Fruit fly (Drosophila melanogaster): ENCODE results near the gene mRpS22.

mRpS22 gene

DNA sequence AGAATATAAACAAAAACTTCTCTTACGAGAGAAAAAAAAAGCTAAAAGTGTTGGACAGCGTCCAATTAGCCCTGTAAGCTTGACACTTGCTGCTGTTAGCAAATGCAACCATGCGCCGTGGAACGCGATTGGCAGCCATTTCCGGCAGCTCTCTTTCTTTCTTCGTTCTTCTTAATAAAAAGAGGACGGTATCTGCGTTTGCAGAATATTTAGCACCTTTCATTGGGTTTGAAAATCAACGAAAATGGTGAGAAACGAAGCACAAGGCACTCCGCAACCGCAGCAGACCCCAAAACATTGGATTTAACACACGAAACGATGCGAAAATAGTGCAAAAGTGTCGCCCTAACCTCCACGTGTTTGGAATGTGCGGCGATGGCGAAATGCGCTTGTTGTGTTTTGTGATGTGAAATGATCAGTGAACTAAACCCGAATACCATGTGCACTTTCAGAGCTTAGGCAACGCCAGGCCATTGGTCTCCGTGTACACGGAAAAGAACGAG, 6.0 kb downstream of the mRpS22 start, which contains the start of gene RpL4 (continued):
- TF ChIP-seq run (tag; optimal IDR thresholded peaks at IDR 0.05), result peak; percentile 33
- peak; percentile 85 for TF ChIP-seq mirr (GFP tag; optimal IDR thresholded peaks at IDR 0.05)
- TF ChIP-seq shn (GFP tag; optimal IDR thresholded peaks at IDR 0.05), result peak; percentile 77
- TF ChIP-seq CG3163 (GFP tag; optimal IDR thresholded peaks at IDR 0.05), result peak; percentile 60
- TF ChIP-seq Dref (GFP tag; IDR thresholded peaks at IDR 0.05), result peak; percentile 41; the same call in 1 of the 2 replicates
- TF ChIP-seq CG10543 (GFP tag; optimal IDR thresholded peaks at IDR 0.05), result peak; percentile 93
- TF ChIP-seq CG9817 (tag; optimal IDR thresholded peaks at IDR 0.05), result peak; percentile 72
- peak; percentile 44 for TF ChIP-seq oc (tag; optimal IDR thresholded peaks at IDR 0.05)
- no peak for TF ChIP-seq CG2199 (GFP tag; IDR thresholded peaks at IDR 0.05)
- peak; percentile 56 for TF ChIP-seq CG17186 (GFP tag; optimal IDR thresholded peaks at IDR 0.05)
- TF ChIP-seq Bdp1 (GFP tag; optimal IDR thresholded peaks at IDR 0.05), result peak; percentile 66
- TF ChIP-seq chn (GFP tag; optimal IDR thresholded peaks at IDR 0.05), result peak; percentile 68
- peak; percentile 68 for TF ChIP-seq CG3065 (GFP tag; optimal IDR thresholded peaks at IDR 0.05)
- TF ChIP-seq row (GFP tag; IDR thresholded peaks at IDR 0.05), result peak; percentile 73
- peak; percentile 74; the same call in 2 of the 3 replicates for TF ChIP-seq ase (GFP tag; IDR thresholded peaks at IDR 0.05)
- TF ChIP-seq sqz (GFP tag; optimal IDR thresholded peaks at IDR 0.05), result peak; percentile 90
- peak; percentile 82 for TF ChIP-seq gro (GFP tag; optimal IDR thresholded peaks at IDR 0.05)
- peak; percentile 90 for TF ChIP-seq CG3281 (GFP tag; optimal IDR thresholded peaks at IDR 0.05)
- peak; percentile 86 for TF ChIP-seq CG7271 (tag; optimal IDR thresholded peaks at IDR 0.05)
- no peak for TF ChIP-seq Dll (GFP tag; IDR thresholded peaks at IDR 0.05; ENCODE audit: partially characterized antibody)
- TF ChIP-seq CG12219 (GFP tag; optimal IDR thresholded peaks at IDR 0.05), result peak; percentile 78
- peak; percentile 95 for TF ChIP-seq CG7987 (GFP tag; optimal IDR thresholded peaks at IDR 0.05)
- peak; percentile 49 for TF ChIP-seq CG10147 (GFP tag; optimal IDR thresholded peaks at IDR 0.05)
- peak; percentile 65 for TF ChIP-seq CG1792 (GFP tag; optimal IDR thresholded peaks at IDR 0.05)
- no peak for TF ChIP-seq jing (GFP tag; optimal IDR thresholded peaks at IDR 0.05)
- TF ChIP-seq da (GFP tag; optimal IDR thresholded peaks at IDR 0.05), result peak; percentile 40
- TF ChIP-seq CG7357 (GFP tag; IDR thresholded peaks at IDR 0.05), result no peak
- TF ChIP-seq HmgZ (tag; optimal IDR thresholded peaks at IDR 0.05), result peak; percentile 65
- peak; percentile 67 for TF ChIP-seq CG7372 (GFP tag; IDR thresholded peaks at IDR 0.05)
- TF ChIP-seq CG1233 (GFP tag; optimal IDR thresholded peaks at IDR 0.05), result peak; percentile 92
- peak; percentile 89 for TF ChIP-seq Lhr (GFP tag; optimal IDR thresholded peaks at IDR 0.05)
- TF ChIP-seq al (GFP tag; IDR thresholded peaks at IDR 0.05), result peak; percentile 61
- TF ChIP-seq nerfin-2 (GFP tag; IDR thresholded peaks at IDR 0.05; ENCODE audit: partially characterized antibody), result no peak
- TF ChIP-seq CG18011 (GFP tag; optimal IDR thresholded peaks at IDR 0.05), result peak; percentile 81
- TF ChIP-seq ttk (GFP tag; IDR thresholded peaks at IDR 0.05), result peak; percentile 70; the same call in 1 of the 2 replicates
- peak; percentile 84 for TF ChIP-seq ac (GFP tag; optimal IDR thresholded peaks at IDR 0.05)
- peak; percentile 78 for TF ChIP-seq az2 (GFP tag; optimal IDR thresholded peaks at IDR 0.05)
- no peak for TF ChIP-seq kay (GFP tag; optimal IDR thresholded peaks at IDR 0.05)
- TF ChIP-seq crp (GFP tag; optimal IDR thresholded peaks at IDR 0.05), result peak in 1 of 2 experiments; percentile 49
- TF ChIP-seq Myb (GFP tag; optimal IDR thresholded peaks at IDR 0.05), result peak; percentile 43
- TF ChIP-seq CG8359 (GFP tag; optimal IDR thresholded peaks at IDR 0.05; ENCODE audit: borderline replicate concordance), result peak; percentile 60
- TF ChIP-seq CG16779 (GFP tag; IDR thresholded peaks at IDR 0.05), result peak; percentile 66; the same call in 1 of the 2 replicates
- TF ChIP-seq CG42726 (GFP tag; IDR thresholded peaks at IDR 0.05; ENCODE audit: partially characterized antibody), result no peak
- TF ChIP-seq B-H2 (GFP tag; optimal IDR thresholded peaks at IDR 0.05), result peak; percentile 96
- TF ChIP-seq CG3995 (GFP tag; optimal IDR thresholded peaks at IDR 0.05), result peak; percentile 55
- peak; percentile 42 for TF ChIP-seq HmgD (GFP tag; optimal IDR thresholded peaks at IDR 0.05)
- no peak for TF ChIP-seq gt (GFP tag; IDR thresholded peaks at IDR 0.05)
- TF ChIP-seq schlank (tag; optimal IDR thresholded peaks at IDR 0.05), result peak; percentile 88
- TF ChIP-seq CG14667 (GFP tag; IDR thresholded peaks at IDR 0.05), result no peak
- peak; percentile 78 for TF ChIP-seq CG12744 (GFP tag; optimal IDR thresholded peaks at IDR 0.05)

Data from whole organism, embryonic.